Worm (Caenorhabditis elegans) whole organism, L4 larva: Measurements from ENCODE around the gene T06C12.11.

ENCODE experiments used
- R02D3.7 ChIP-seq: fragments of 150-350 bp; sonication (generic microtip); optimal IDR thresholded peaks from 3 replicates; lab custom pipeline; 2014; ENCODE audit warnings: missing biosample characterization, missing genetic modification characterization
- egl-43 ChIP-seq: fragments of 200-800 bp; sonication (Bioruptor generic); IDR thresholded peaks from 2 replicates; pipeline ENCODE4 v1.3.6; 2022; ENCODE audit warnings: missing genetic modification reagents, missing genetic modification characterization, missing compliant biosample characterization
- lin-15B ChIP-seq: fragments of 150-350 bp; sonication (generic microtip); optimal IDR thresholded peaks from 3 replicates; lab custom pipeline; 2014; ENCODE audit warnings: missing biosample characterization, missing genetic modification characterization
- lir-3 ChIP-seq: sonication (generic microtip); optimal IDR thresholded peaks from 2 replicates; lab custom pipeline; 2016; ENCODE audit warnings: mild to moderate bottlenecking, missing genetic modification characterization, missing compliant biosample characterization
- snpc-4 ChIP-seq: fragments of 150-350 bp; optimal IDR thresholded peaks from 2 replicates; lab custom pipeline; 2014; ENCODE audit warnings: missing biosample characterization, missing genetic modification characterization

- TF ChIP-seq lin-15B (tag; lab: Kevin White, UChicago) (no peak), lir-3 (tag; lab: Kevin White, UChicago) (no peak), egl-43 (GFP tag; lab: Robert Waterston, UW) (no peak), R02D3.7 (tag; lab: Kevin White, UChicago) (no peak), snpc-4 (tag; lab: Kevin White, UChicago) (no peak)
These were observed 47.5 kb downstream of the T06C12.11 start, which contains the start of gene srw-55 for ce11 chrV:15940254-15940653.
